Fruit fly (Drosophila melanogaster): ENCODE results near the gene not.

- TF ChIP-seq Hr96 (GFP tag; optimal IDR thresholded peaks at IDR 0.05) = no peak
- no peak for TF ChIP-seq bab1 (GFP tag; optimal IDR thresholded peaks at IDR 0.05)
Measured at dm6 chr3L:18628458-18628857, 6.5 kb upstream of the not start.

All from whole organism, adult.